Fruit fly (Drosophila melanogaster): Measurements from ENCODE around the gene SAK.

Gene SAK

dm6 chr3L:21515823-21516715, at the start of gene SAK, which contains the start of gene Cdk12 (continued):
- TF ChIP-seq cato (GFP tag; optimal IDR thresholded peaks at IDR 0.05; ENCODE audit: borderline replicate concordance) (peak; percentile 68), Sin3A (optimal IDR thresholded peaks at IDR 0.05) (no peak), ems (GFP tag; optimal IDR thresholded peaks at IDR 0.05) (peak; percentile 12), hb (GFP tag; IDR thresholded peaks at IDR 0.05; ENCODE audit: partially characterized antibody) (no peak), prd (optimal IDR thresholded peaks at IDR 0.05) (no peak), prd (GFP tag; IDR thresholded peaks at IDR 0.05) (peak; percentile 90)

- no peak for TF ChIP-seq CG17361 (GFP tag; IDR thresholded peaks at IDR 0.05)
- no peak for TF ChIP-seq lilli (GFP tag; optimal IDR thresholded peaks at IDR 0.05)
- TF ChIP-seq CG2678 (tag; optimal IDR thresholded peaks at IDR 0.05) = no peak
- no peak for TF ChIP-seq CG12769 (tag; optimal IDR thresholded peaks at IDR 0.05)
- TF ChIP-seq CG10462 (GFP tag; optimal IDR thresholded peaks at IDR 0.05) = no peak
Observed at dm6 chr3L:21565126-21565525, 49.4 kb upstream of the SAK start, which contains the start of gene CG7634. Gene CG7634 (plus strand): TSS chr3L:21565426.

dm6 chr3L:21562081-21562480, 46.4 kb upstream of the SAK start, which contains the start of gene CapaR:
Gene CapaR (minus strand): TSS chr3L:21562181.
- TF ChIP-seq CG13775 (GFP tag; optimal IDR thresholded peaks at IDR 0.05) (no peak), MTF-1 (GFP tag; optimal IDR thresholded peaks at IDR 0.05; ENCODE audit: borderline replicate concordance) (no peak), D19B (GFP tag; optimal IDR thresholded peaks at IDR 0.05) (peak; percentile 22), Ets65A (GFP tag) (peak; percentile 37), CG12155 (GFP tag; optimal IDR thresholded peaks at IDR 0.05) (no peak)

dm6 chr3L:21558176-21558871, 42.6 kb upstream of the SAK start, which contains the start of gene CG7173:
Gene CG7173 (minus strand): TSS chr3L:21558226.
- TF ChIP-seq Awh (GFP tag; IDR thresholded peaks at IDR 0.05) (0 out of 2 replicates have a peak, but pooled peaks have one; percentile 11), Max (GFP tag; optimal IDR thresholded peaks at IDR 0.05) (no peak), grn (GFP tag; optimal IDR thresholded peaks at IDR 0.05) (peak; percentile 33), H15 (GFP tag; IDR thresholded peaks at IDR 0.05) (no peak), Med (GFP tag) (no peak), lola (GFP tag; optimal IDR thresholded peaks at IDR 0.05) (no peak), rib (GFP tag; IDR thresholded peaks at IDR 0.05) (no peak), Blimp-1 (GFP tag; optimal IDR thresholded peaks at IDR 0.05) (peak; percentile 90)

- TF ChIP-seq CG13624 (GFP tag; optimal IDR thresholded peaks at IDR 0.05) = no peak
- TF ChIP-seq vnd (GFP tag; IDR thresholded peaks at IDR 0.05; ENCODE audit: partially characterized antibody) = peak; percentile 57
- no peak for TF ChIP-seq salm (tag; optimal IDR thresholded peaks at IDR 0.05)
- no peak for TF ChIP-seq dmrt99B (tag; optimal IDR thresholded peaks at IDR 0.05)
- TF ChIP-seq sim (GFP tag; IDR thresholded peaks at IDR 0.05) = no peak
- TF ChIP-seq CG6654 (GFP tag; optimal IDR thresholded peaks at IDR 0.05) = no peak
- peak; percentile 67 for TF ChIP-seq Sry-δ (GFP tag; optimal IDR thresholded peaks at IDR 0.05)
- TF ChIP-seq slou (GFP tag; optimal IDR thresholded peaks at IDR 0.05) = no peak
- TF ChIP-seq mld (GFP tag; IDR thresholded peaks at IDR 0.05; ENCODE audit: partially characterized antibody) = 0 out of 3 replicates have a peak, but pooled peaks have one; percentile 62
- TF ChIP-seq CG3726 (GFP tag; IDR thresholded peaks at IDR 0.05) = no peak
- peak; percentile 72 for TF ChIP-seq CG14860 (GFP tag; IDR thresholded peaks at IDR 0.05; ENCODE audit: partially characterized antibody)
- TF ChIP-seq CG10979 (tag; optimal IDR thresholded peaks at IDR 0.05) = no peak
- peak; percentile 30; the same call in 1 of the 2 replicates for TF ChIP-seq E2f2 (GFP tag; IDR thresholded peaks at IDR 0.05)
- no peak for TF ChIP-seq lbe (GFP tag; optimal IDR thresholded peaks at IDR 0.05)
- TF ChIP-seq ap (GFP tag; IDR thresholded peaks at IDR 0.05) = no peak
- peak; percentile 83 for TF ChIP-seq bbx (GFP tag; IDR thresholded peaks at IDR 0.05; ENCODE audit: partially characterized antibody)
- no peak for TF ChIP-seq jumu (GFP tag; optimal IDR thresholded peaks at IDR 0.05)
- TF ChIP-seq ATbp (GFP tag; optimal IDR thresholded peaks at IDR 0.05) = no peak
Observed at dm6 chr3L:21554752-21555151, 39.1 kb upstream of the SAK start, which contains the start of gene Wnk. Gene Wnk (minus strand): TSS chr3L:21554928.

Data from whole organism, embryonic.